1 fruit fly cellular context compared by ENCODE assay signal in genomic region chr3L:3083329-3084083, dm6.
TF ChIP-seq lines count a peak whose summit lies in the region.

No protein-coding gene starts in this region.

TF ChIP-seq in whole organism, embryonic, 481 proteins besides CTCF, POLR2A, EP300 and RAD21 (continued from another document):
- peak; percentile 57 for TF ChIP-seq tup (GFP tag; optimal IDR thresholded peaks at IDR 0.05; lab: Kevin White, UChicago)
- peak; percentile 61; the same call in 1 of the 2 replicates for TF ChIP-seq seq (GFP tag; IDR thresholded peaks at IDR 0.05; lab: Robert Waterston, UW)
- TF ChIP-seq CG1792 (GFP tag; optimal IDR thresholded peaks at IDR 0.05; lab: Kevin White, UChicago), result no peak
- no peak; the same call in 2 of the 3 replicates for TF ChIP-seq Optix (GFP tag; IDR thresholded peaks at IDR 0.05; lab: Robert Waterston, UW)
- TF ChIP-seq knrl (GFP tag; IDR thresholded peaks at IDR 0.05; lab: Robert Waterston, UW; ENCODE audit: partially characterized antibody), result no peak
- TF ChIP-seq Dp (GFP tag; optimal IDR thresholded peaks at IDR 0.05; lab: Kevin White, UChicago), result no peak
- TF ChIP-seq esg (GFP tag; conservative IDR thresholded peaks at IDR 0.05; lab: Robert Waterston, UW), result no peak
- TF ChIP-seq ac (GFP tag; optimal IDR thresholded peaks at IDR 0.05; lab: Kevin White, UChicago), result no peak
- TF ChIP-seq ab (GFP tag; optimal IDR thresholded peaks at IDR 0.05; lab: Kevin White, UChicago), result no peak
- TF ChIP-seq CG4282 (GFP tag; optimal IDR thresholded peaks at IDR 0.05; lab: Kevin White, UChicago), result no peak
- TF ChIP-seq vvl (GFP tag; IDR thresholded peaks at IDR 0.05; lab: Robert Waterston, UW), result peak; percentile 69
- no peak for TF ChIP-seq Hmx (GFP tag; optimal IDR thresholded peaks at IDR 0.05; lab: Kevin White, UChicago)
- peak; percentile 93 for TF ChIP-seq HLHmδ (GFP tag; optimal IDR thresholded peaks at IDR 0.05; lab: Kevin White, UChicago)
- TF ChIP-seq danr (GFP tag; IDR thresholded peaks at IDR 0.05; lab: Robert Waterston, UW), result no peak
- peak; percentile 10 for TF ChIP-seq Fer2 (tag; optimal IDR thresholded peaks at IDR 0.05; lab: Kevin White, UChicago)
- peak; percentile 51 for TF ChIP-seq CG7987 (GFP tag; optimal IDR thresholded peaks at IDR 0.05; lab: Kevin White, UChicago)
- TF ChIP-seq vnd (GFP tag; IDR thresholded peaks at IDR 0.05; lab: Robert Waterston, UW; ENCODE audit: partially characterized antibody), result no peak; the same call in 2 of the 3 replicates
- TF ChIP-seq Sox100B (GFP tag; optimal IDR thresholded peaks at IDR 0.05; lab: Kevin White, UChicago), result peak; percentile 45
- TF ChIP-seq pum (GFP tag; optimal IDR thresholded peaks at IDR 0.05; lab: Kevin White, UChicago), result peak; percentile 46
- no peak for TF ChIP-seq ham (GFP tag; IDR thresholded peaks at IDR 0.05; lab: Robert Waterston, UW)
- TF ChIP-seq CG11696 (GFP tag; IDR thresholded peaks at IDR 0.05; lab: Robert Waterston, UW), result no peak
- peak; percentile 60; the same call in 1 of the 2 replicates for TF ChIP-seq ranshi (GFP tag; IDR thresholded peaks at IDR 0.05; lab: Robert Waterston, UW)
- no peak for TF ChIP-seq HmgD (GFP tag; optimal IDR thresholded peaks at IDR 0.05; lab: Kevin White, UChicago)
- TF ChIP-seq dan (GFP tag; IDR thresholded peaks at IDR 0.05; lab: Robert Waterston, UW), result no peak
- peak; percentile 88 for TF ChIP-seq Med (GFP tag; lab: Kevin White, UChicago)
- peak; percentile 55 for TF ChIP-seq CG4424 (GFP tag; optimal IDR thresholded peaks at IDR 0.05; lab: Kevin White, UChicago)
- TF ChIP-seq Blimp-1 (GFP tag; optimal IDR thresholded peaks at IDR 0.05; lab: Kevin White, UChicago), result peak; percentile 71
- no peak for TF ChIP-seq Oaz (GFP tag; IDR thresholded peaks at IDR 0.05; lab: Robert Waterston, UW)
- no peak for TF ChIP-seq CoRest (tag; optimal IDR thresholded peaks at IDR 0.05; lab: Kevin White, UChicago)
- no peak for TF ChIP-seq trh (GFP tag; optimal IDR thresholded peaks at IDR 0.05; lab: Kevin White, UChicago)
- peak; percentile 13 to 28 for TF ChIP-seq chif (GFP tag; optimal IDR thresholded peaks at IDR 0.05; lab: Kevin White, UChicago)
- TF ChIP-seq CG7963 (GFP tag; IDR thresholded peaks at IDR 0.05; lab: Robert Waterston, UW; ENCODE audit: partially characterized antibody), result no peak
- TF ChIP-seq Dad (GFP tag; optimal IDR thresholded peaks at IDR 0.05; lab: Kevin White, UChicago), result no peak
- peak; percentile 3 for TF ChIP-seq fd96Cb (tag; optimal IDR thresholded peaks at IDR 0.05; lab: Kevin White, UChicago)
- TF ChIP-seq CG11456 (GFP tag; IDR thresholded peaks at IDR 0.05; lab: Robert Waterston, UW), result no peak
- no peak for TF ChIP-seq NfI (GFP tag; optimal IDR thresholded peaks at IDR 0.05; lab: Kevin White, UChicago)
- peak; percentile 58 for TF ChIP-seq Fer1 (GFP tag; optimal IDR thresholded peaks at IDR 0.05; lab: Kevin White, UChicago)
- no peak for TF ChIP-seq oc (tag; optimal IDR thresholded peaks at IDR 0.05; lab: Kevin White, UChicago)
- TF ChIP-seq NC2β (GFP tag; optimal IDR thresholded peaks at IDR 0.05; lab: Kevin White, UChicago), result peak; percentile 36
- no peak for TF ChIP-seq Sox102F (GFP tag; optimal IDR thresholded peaks at IDR 0.05; lab: Kevin White, UChicago)
- TF ChIP-seq CG10565 (GFP tag; optimal IDR thresholded peaks at IDR 0.05; lab: Kevin White, UChicago), result no peak
- TF ChIP-seq jing (GFP tag; optimal IDR thresholded peaks at IDR 0.05; lab: Kevin White, UChicago), result no peak
- no peak for TF ChIP-seq CG43689 (GFP tag; IDR thresholded peaks at IDR 0.05; lab: Robert Waterston, UW)
- peak; percentile 10 for TF ChIP-seq CG8388 (GFP tag; optimal IDR thresholded peaks at IDR 0.05; lab: Kevin White, UChicago)
- no peak for TF ChIP-seq CG12942 (GFP tag; optimal IDR thresholded peaks at IDR 0.05; lab: Kevin White, UChicago)
- TF ChIP-seq CG1233 (GFP tag; optimal IDR thresholded peaks at IDR 0.05; lab: Kevin White, UChicago), result peak; percentile 52
- peak; percentile 34; the same call in 2 of the 3 replicates for TF ChIP-seq Dbx (GFP tag; IDR thresholded peaks at IDR 0.05; lab: Robert Waterston, UW)
- TF ChIP-seq wdn (GFP tag; IDR thresholded peaks at IDR 0.05; lab: Robert Waterston, UW), result 0 out of 2 replicates have a peak, but pooled peaks have one; percentile 27
- no peak for TF ChIP-seq dati (GFP tag; IDR thresholded peaks at IDR 0.05; lab: Robert Waterston, UW)
- no peak for TF ChIP-seq mld (GFP tag; IDR thresholded peaks at IDR 0.05; lab: Robert Waterston, UW; ENCODE audit: partially characterized antibody)
- TF ChIP-seq bowl (GFP tag; IDR thresholded peaks at IDR 0.05; lab: Robert Waterston, UW), result peak; percentile 25; the same call in 1 of the 2 replicates
- TF ChIP-seq en (GFP tag; optimal IDR thresholded peaks at IDR 0.05; lab: Kevin White, UChicago), result no peak
- peak; percentile 70 for TF ChIP-seq onecut (GFP tag; IDR thresholded peaks at IDR 0.05; lab: Robert Waterston, UW)
- TF ChIP-seq crol (GFP tag; IDR thresholded peaks at IDR 0.05; lab: Robert Waterston, UW), result peak; percentile 97
- no peak for TF ChIP-seq Poxn (GFP tag; IDR thresholded peaks at IDR 0.05; lab: Robert Waterston, UW)
- peak; percentile 27 for TF ChIP-seq bcd (GFP tag; optimal IDR thresholded peaks at IDR 0.05; lab: Kevin White, UChicago)
- peak; percentile 29 for TF ChIP-seq repo (GFP tag; optimal IDR thresholded peaks at IDR 0.05; lab: Kevin White, UChicago)
- no peak for TF ChIP-seq trem (tag; optimal IDR thresholded peaks at IDR 0.05; lab: Kevin White, UChicago)
- peak; percentile 45 for TF ChIP-seq CG18262 (tag; optimal IDR thresholded peaks at IDR 0.05; lab: Kevin White, UChicago)
- peak; percentile 71 for TF ChIP-seq CG7745 (tag; optimal IDR thresholded peaks at IDR 0.05; lab: Kevin White, UChicago)
- no peak for TF ChIP-seq chn (GFP tag; optimal IDR thresholded peaks at IDR 0.05; lab: Kevin White, UChicago)
- TF ChIP-seq hb (GFP tag; IDR thresholded peaks at IDR 0.05; lab: Robert Waterston, UW; ENCODE audit: partially characterized antibody), result no peak
- TF ChIP-seq CG34376 (GFP tag; optimal IDR thresholded peaks at IDR 0.05; lab: Kevin White, UChicago), result peak; percentile 95
- TF ChIP-seq dpn (GFP tag; optimal IDR thresholded peaks at IDR 0.05; lab: Kevin White, UChicago), result peak; percentile 12 to 30
- no peak for TF ChIP-seq ken (GFP tag; IDR thresholded peaks at IDR 0.05; lab: Robert Waterston, UW)
- no peak for TF ChIP-seq CG13287 (GFP tag; IDR thresholded peaks at IDR 0.05; lab: Robert Waterston, UW; ENCODE audit: partially characterized antibody)
- TF ChIP-seq CG16815 (GFP tag; optimal IDR thresholded peaks at IDR 0.05; lab: Kevin White, UChicago), result no peak
- no peak for TF ChIP-seq sc (optimal IDR thresholded peaks at IDR 0.05; lab: Kevin White, UChicago)
- peak; percentile 45 for TF ChIP-seq sc (GFP tag; optimal IDR thresholded peaks at IDR 0.05; lab: Kevin White, UChicago)
- TF ChIP-seq CG10543 (GFP tag; optimal IDR thresholded peaks at IDR 0.05; lab: Kevin White, UChicago), result peak; percentile 89
- TF ChIP-seq Lhr (GFP tag; optimal IDR thresholded peaks at IDR 0.05; lab: Kevin White, UChicago), result peak; percentile 39
- TF ChIP-seq hth (optimal IDR thresholded peaks at IDR 0.05; lab: Kevin White, UChicago), result no peak
- peak; percentile 52 for TF ChIP-seq bab2 (GFP tag; optimal IDR thresholded peaks at IDR 0.05; lab: Kevin White, UChicago)
